Worm (Caenorhabditis elegans): Measurements from ENCODE around the gene lgc-53.

Gene lgc-53

DNA sequence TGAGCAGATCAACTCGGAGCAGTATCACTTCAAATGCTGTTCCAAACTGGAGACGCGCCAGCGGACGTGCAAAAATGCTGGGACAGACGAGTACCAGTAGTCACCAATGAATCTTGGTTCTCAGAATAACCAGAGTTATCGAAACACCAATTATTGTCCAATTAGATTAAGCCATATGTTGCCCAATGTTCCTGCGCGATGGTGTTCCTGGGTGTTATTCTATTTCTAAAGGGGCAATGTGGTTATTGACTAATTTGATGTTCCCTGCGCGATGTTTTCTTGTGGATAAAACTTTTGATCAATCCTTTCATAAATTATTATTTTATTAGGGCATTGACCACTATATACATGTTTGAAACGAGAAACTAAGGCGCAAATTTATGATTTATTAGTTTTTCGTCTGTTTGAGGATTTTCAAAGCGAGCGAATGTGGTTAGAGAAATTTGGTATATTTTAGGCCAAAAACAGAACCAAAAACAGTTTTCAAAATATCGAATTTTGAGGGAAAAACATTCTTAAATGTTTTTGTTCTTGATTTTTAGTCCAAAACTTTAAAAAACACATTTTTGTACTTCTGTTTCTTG is 29.5 kb upstream of the lgc-53 start (continued):
- TF ChIP-seq nfyb-1 (GFP tag; IDR thresholded peaks at IDR 0.05) = peak; percentile 96
- no peak for TF ChIP-seq Y53F4B.3 (GFP tag; IDR thresholded peaks at IDR 0.05)
- TF ChIP-seq B0261.1 (tag; optimal IDR thresholded peaks at IDR 0.05) = peak; percentile 61
- no peak for TF ChIP-seq nhr-120 (GFP tag; IDR thresholded peaks at IDR 0.05)
- TF ChIP-seq T07F8.4 (tag; optimal IDR thresholded peaks at IDR 0.05) = peak; percentile 86
- peak; percentile 90 for TF ChIP-seq ztf-6 (GFP tag; IDR thresholded peaks at IDR 0.05)
- TF ChIP-seq nhr-90 (tag; optimal IDR thresholded peaks at IDR 0.05) = peak; percentile 83
- TF ChIP-seq madf-8 (GFP tag; conservative IDR thresholded peaks at IDR 0.05) = no peak
- peak; percentile 75 for TF ChIP-seq ceh-100 (GFP tag; IDR thresholded peaks at IDR 0.05)
- no peak for TF ChIP-seq hlh-26 (GFP tag; conservative IDR thresholded peaks at IDR 0.05)
- TF ChIP-seq cebp-1 (GFP tag; IDR thresholded peaks at IDR 0.05) = peak; percentile 73; the same call in 1 of the 2 replicates
- peak; percentile 96 for TF ChIP-seq cebp-1 (tag; optimal IDR thresholded peaks at IDR 0.05)
- TF ChIP-seq hsf-1 (GFP tag; IDR thresholded peaks at IDR 0.05) = no peak
- no peak for TF ChIP-seq ceh-40 (GFP tag; IDR thresholded peaks at IDR 0.05)
- peak; percentile 46; the same call in 1 of the 2 replicates for TF ChIP-seq madf-6 (GFP tag; IDR thresholded peaks at IDR 0.05)
- no peak for TF ChIP-seq athp-1 (tag; optimal IDR thresholded peaks at IDR 0.05)
- peak; percentile 16 for TF ChIP-seq rpc-1 (optimal IDR thresholded peaks at IDR 0.05)
- no peak for TF ChIP-seq rpc-1 (tag; optimal IDR thresholded peaks at IDR 0.05)
- TF ChIP-seq F57C9.4 (tag; optimal IDR thresholded peaks at IDR 0.05) = no peak
- peak; percentile 9 for TF ChIP-seq hrde-1 (tag; optimal IDR thresholded peaks at IDR 0.05; ENCODE audit: borderline replicate concordance)
- peak; percentile 99 for TF ChIP-seq Y56A3A.18 (GFP tag; IDR thresholded peaks at IDR 0.05)
- peak; percentile 96 for TF ChIP-seq hmg-20 (GFP tag; IDR thresholded peaks at IDR 0.05)
- TF ChIP-seq efl-1 (GFP tag; optimal IDR thresholded peaks at IDR 0.05) = no peak
- TF ChIP-seq pbrm-1 (GFP tag; IDR thresholded peaks at IDR 0.05) = peak; percentile 95
- peak; percentile 98 for TF ChIP-seq gei-17 (GFP tag; optimal IDR thresholded peaks at IDR 0.05)
- peak; percentile 34 for TF ChIP-seq ceh-79 (tag; optimal IDR thresholded peaks at IDR 0.05)
- no peak for TF ChIP-seq ceh-58 (GFP tag; IDR thresholded peaks at IDR 0.05)
- TF ChIP-seq egl-44 (GFP tag; IDR thresholded peaks at IDR 0.05) = peak; percentile 87
- 0 out of 2 replicates have a peak, but pooled peaks have one; percentile 19 for TF ChIP-seq Y95B8A.8 (GFP tag; IDR thresholded peaks at IDR 0.05)
- TF ChIP-seq K12H6.12 (tag; optimal IDR thresholded peaks at IDR 0.05) = peak; percentile 95
- peak; percentile 99 for TF ChIP-seq repo-1 (tag; optimal IDR thresholded peaks at IDR 0.05)
- peak; percentile 83 for TF ChIP-seq akir-1 (GFP tag; optimal IDR thresholded peaks at IDR 0.05)
- no peak for TF ChIP-seq unc-130 (GFP tag; optimal IDR thresholded peaks at IDR 0.05)
- TF ChIP-seq cebp-2 (GFP tag; IDR thresholded peaks at IDR 0.05) = peak; percentile 98
- TF ChIP-seq fkh-3 (tag; optimal IDR thresholded peaks at IDR 0.05) = no peak
- peak; percentile 70 to 92 for TF ChIP-seq let-607 (tag; optimal IDR thresholded peaks at IDR 0.05)
- peak; percentile 99 for TF ChIP-seq B0336.3 (GFP tag; IDR thresholded peaks at IDR 0.05)
- TF ChIP-seq dox-1 (GFP tag; IDR thresholded peaks at IDR 0.05) = peak; percentile 97
- TF ChIP-seq C06A6.2 (GFP tag; conservative IDR thresholded peaks at IDR 0.05) = peak; percentile 94
- TF ChIP-seq tbx-9 (tag; optimal IDR thresholded peaks at IDR 0.05; ENCODE audit: borderline replicate concordance) = no peak
- peak; percentile 100 for TF ChIP-seq lin-40 (tag; optimal IDR thresholded peaks at IDR 0.05)
- no peak for TF ChIP-seq lsl-1 (GFP tag; optimal IDR thresholded peaks at IDR 0.05)
- TF ChIP-seq ets-4 (GFP tag; optimal IDR thresholded peaks at IDR 0.05) = peak; percentile 62
- peak; percentile 78 for TF ChIP-seq madf-3 (GFP tag; IDR thresholded peaks at IDR 0.05)
- peak; percentile 94 for TF ChIP-seq nhr-80 (tag; optimal IDR thresholded peaks at IDR 0.05)
- peak; percentile 96 for TF ChIP-seq F23B12.7 (tag; optimal IDR thresholded peaks at IDR 0.05; ENCODE audit: insufficient read depth)
- TF ChIP-seq F39B2.1 (GFP tag; IDR thresholded peaks at IDR 0.05) = no peak
- no peak for TF ChIP-seq sea-2 (GFP tag; IDR thresholded peaks at IDR 0.05)
- TF ChIP-seq B0035.1 (tag; optimal IDR thresholded peaks at IDR 0.05) = peak; percentile 94

Measured in whole organism, young adult.